Worm (Caenorhabditis elegans): ENCODE results near the gene twk-22.

DNA sequence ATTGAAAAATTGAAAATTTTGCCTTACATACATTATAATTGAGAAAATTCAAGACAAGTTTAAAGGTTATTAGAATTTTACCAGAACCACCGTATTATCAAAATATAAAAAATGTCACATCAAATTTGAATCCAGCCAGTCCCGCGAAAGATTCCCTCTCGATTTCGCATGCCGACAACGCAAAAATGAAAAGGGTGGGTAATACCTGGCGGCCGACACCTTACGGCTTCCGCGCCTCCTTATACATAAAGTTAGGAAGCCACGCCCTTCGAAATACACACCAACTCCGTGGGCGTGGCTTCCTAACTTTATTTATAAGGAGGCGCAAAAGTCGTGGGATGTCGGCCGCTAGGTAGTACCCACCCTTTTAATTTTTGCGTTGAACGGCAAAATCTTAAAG lies 51.3 kb downstream of the twk-22 start:
- TF ChIP-seq fos-1 (tag; optimal IDR thresholded peaks at IDR 0.05) = no peak
- TF ChIP-seq nhr-23 (tag; optimal IDR thresholded peaks at IDR 0.05) = no peak
- TF ChIP-seq zag-1 (tag; optimal IDR thresholded peaks at IDR 0.05) = no peak
- TF ChIP-seq ama-1 (optimal IDR thresholded peaks at IDR 0.05) = no peak
- no peak for TF ChIP-seq ceh-28 (tag; optimal IDR thresholded peaks at IDR 0.05)
- TF ChIP-seq nhr-43 (tag; optimal IDR thresholded peaks at IDR 0.05; ENCODE audit: poor library complexity, severe bottlenecking) = no peak
- TF ChIP-seq mdl-1 (tag; optimal IDR thresholded peaks at IDR 0.05) = no peak
- TF ChIP-seq nhr-77 (tag; optimal IDR thresholded peaks at IDR 0.05) = no peak
- no peak for TF ChIP-seq nhr-237 (tag; optimal IDR thresholded peaks at IDR 0.05)
- TF ChIP-seq mml-1 (tag; optimal IDR thresholded peaks at IDR 0.05) = no peak
- TF ChIP-seq ZK546.5 (tag; optimal IDR thresholded peaks at IDR 0.05) = no peak

Measured in whole organism, L3 larva.